Worm (Caenorhabditis elegans) whole organism, late embryonic: ENCODE data around the gene ceh-92.

Experiments used
- ama-1 ChIP-seq: fragments of 150-350 bp; optimal IDR thresholded peaks from 2 replicates; lab custom pipeline; 2014
- dmd-4 ChIP-seq: sonication (generic microtip); optimal IDR thresholded peaks from 2 replicates; lab custom pipeline; 2016; ENCODE audit warnings: borderline replicate concordance, missing genetic modification characterization, missing compliant biosample characterization
- nhr-11 ChIP-seq: fragments of 150-350 bp; optimal IDR thresholded peaks from 2 replicates; lab custom pipeline; 2014; ENCODE audit warnings: missing biosample characterization, missing genetic modification characterization
- unc-86 ChIP-seq: sonication (generic microtip); optimal IDR thresholded peaks from 2 replicates; lab custom pipeline; 2016; ENCODE audit warnings: missing genetic modification characterization, missing compliant biosample characterization

ce11 chrIII:11614874-11615273 is 33.5 kb downstream of the ceh-92 start:
- no peak for TF ChIP-seq unc-86 (tag; lab: Kevin White, UChicago)
- no peak for TF ChIP-seq nhr-11 (tag; lab: Kevin White, UChicago)
- TF ChIP-seq dmd-4 (tag; lab: Kevin White, UChicago) = no peak
- TF ChIP-seq ama-1 (lab: Kevin White, UChicago) = no peak
